Worm (Caenorhabditis elegans) whole organism, young adult: ENCODE results near the gene ZK112.4.

Experiments
- F52B5.7 ChIP-seq: sonication (generic microtip); optimal IDR thresholded peaks from 2 replicates; lab custom pipeline; 2016; ENCODE audit warnings: mild to moderate bottlenecking, missing genetic modification characterization, missing compliant biosample characterization
- ama-1 ChIP-seq, 3 experiments: fragments of 150-350 bp in 1 of 3; sonication (generic microtip) in 2 of 3; optimal IDR thresholded peaks; 2 replicates each; lab custom pipeline; 2014 to 2018; ENCODE audit warnings: missing biosample characterization in 2 of 3, missing genetic modification characterization in 2 of 3, missing genetic modification reagents in 2 of 3
- athp-1 ChIP-seq: sonication (generic microtip); optimal IDR thresholded peaks from 2 replicates; lab custom pipeline; 2017; ENCODE audit warnings: mild to moderate bottlenecking, missing genetic modification characterization, missing compliant biosample characterization
- ceh-100 ChIP-seq: fragments of 200-800 bp; sonication (Bioruptor generic); IDR thresholded peaks from 2 replicates; pipeline ENCODE4 v1.3.6; 2022; ENCODE audit warnings: missing genetic modification reagents, missing genetic modification characterization, missing compliant biosample characterization
- dpl-1 ChIP-seq: fragments of 150-350 bp; optimal IDR thresholded peaks from 2 replicates; lab custom pipeline; 2014; ENCODE audit warnings: missing biosample characterization, missing genetic modification reagents, missing genetic modification characterization
- hmg-20 ChIP-seq: fragments of 200-800 bp; sonication (Bioruptor generic); IDR thresholded peaks from 2 replicates; pipeline ENCODE4 v1.3.6; 2022; ENCODE audit warnings: missing genetic modification reagents, missing genetic modification characterization, missing compliant biosample characterization
- hrde-1 ChIP-seq: sonication (generic microtip); optimal IDR thresholded peaks from 2 replicates; lab custom pipeline; 2016; ENCODE audit warnings: missing genetic modification characterization, mild to moderate bottlenecking, missing compliant biosample characterization, moderate library complexity, missing genotype, missing genetic modification reagents, borderline replicate concordance
- sea-2 ChIP-seq: fragments of 200-800 bp; sonication (Bioruptor generic); IDR thresholded peaks from 2 replicates; pipeline ENCODE4 v1.3.6; 2022; ENCODE audit warnings: missing genetic modification characterization, missing compliant biosample characterization
- snpc-1.3 ChIP-seq: sonication (generic microtip); optimal IDR thresholded peaks from 2 replicates; lab custom pipeline; 2017; ENCODE audit warnings: missing genetic modification characterization, mild to moderate bottlenecking, missing compliant biosample characterization, antibody characterized with exemption, moderate library complexity, missing genotype, missing genetic modification reagents; ENCODE audit not compliant: insufficient read depth

DNA sequence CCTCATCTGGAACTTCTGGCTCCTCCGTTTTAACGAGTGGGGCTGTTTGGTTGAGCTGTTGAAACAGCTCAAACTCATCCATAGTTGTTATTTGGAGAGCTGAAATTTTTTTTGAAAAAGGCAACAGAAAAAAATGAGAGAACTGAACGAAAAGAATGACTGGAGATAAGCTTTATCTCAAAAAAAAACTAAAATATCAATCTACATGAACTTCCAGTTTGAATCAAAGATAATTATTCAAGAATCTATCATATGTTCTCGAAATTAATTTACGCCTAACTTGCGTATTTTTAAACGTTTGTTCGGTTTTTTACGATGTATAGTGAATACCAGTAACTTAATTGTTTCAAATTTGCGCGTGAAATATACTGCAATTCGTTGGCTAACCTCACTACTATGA lies 20.4 kb downstream of the ZK112.4 start, which contains the start of gene lin-13:
- no peak for TF ChIP-seq hrde-1 (tag; lab: Kevin White, UChicago)
- TF ChIP-seq ama-1 (optimal IDR thresholded peaks at IDR 0.05; lab: Kevin White, UChicago) = no peak
- no peak for TF ChIP-seq ama-1 (GFP tag; optimal IDR thresholded peaks at IDR 0.05; lab: Kevin White, UChicago)
- TF ChIP-seq hmg-20 (GFP tag; lab: Robert Waterston, UW) = no peak
- no peak for TF ChIP-seq sea-2 (GFP tag; lab: Robert Waterston, UW)
- TF ChIP-seq snpc-1.3 = no peak
- no peak for TF ChIP-seq athp-1 (tag; lab: Kevin White, UChicago)
- no peak for TF ChIP-seq dpl-1
- TF ChIP-seq ceh-100 = no peak
- TF ChIP-seq F52B5.7 (tag; lab: Kevin White, UChicago) = no peak
